Worm (Caenorhabditis elegans) whole organism, early embryonic: ENCODE data around the gene ant-1.1.

Experiments
- B0310.2 ChIP-seq: sonication (generic microtip); optimal IDR thresholded peaks from 2 replicates; lab custom pipeline; 2016; ENCODE audit warnings: mild to moderate bottlenecking, missing genetic modification characterization, missing compliant biosample characterization
- aly-1 ChIP-seq: sonication (generic microtip); optimal IDR thresholded peaks from 2 replicates; lab custom pipeline; 2016; ENCODE audit warnings: missing genetic modification characterization, missing compliant biosample characterization
- ama-1 ChIP-seq: fragments of 150-350 bp; optimal IDR thresholded peaks from 2 replicates; lab custom pipeline; 2014
- ceh-13 ChIP-seq: fragments of 200-800 bp; sonication (Bioruptor generic); optimal IDR thresholded peaks from 2 replicates; lab custom pipeline; 2018; ENCODE audit warnings: mild to moderate bottlenecking, missing genetic modification characterization, missing compliant biosample characterization
- ceh-36 ChIP-seq: sonication (generic microtip); optimal IDR thresholded peaks from 2 replicates; lab custom pipeline; 2016; ENCODE audit warnings: missing genetic modification characterization, inconsistent platforms, missing compliant biosample characterization
- flt-1 ChIP-seq: fragments of 200-800 bp; sonication (Bioruptor generic); IDR thresholded peaks from 2 replicates; pipeline ENCODE4 v1.3.6; 2022; ENCODE audit warnings: missing genetic modification characterization, missing compliant biosample characterization
- hmbx-1 ChIP-seq: sonication (generic microtip); optimal IDR thresholded peaks from 2 replicates; lab custom pipeline; 2016; ENCODE audit warnings: mild to moderate bottlenecking, missing genetic modification characterization, missing compliant biosample characterization
- hmg-4 ChIP-seq: fragments of 200-800 bp; sonication (Bioruptor generic); optimal IDR thresholded peaks from 2 replicates; lab custom pipeline; 2018; ENCODE audit warnings: mild to moderate bottlenecking, missing genetic modification characterization, missing compliant biosample characterization
- scrt-1 ChIP-seq: fragments of 200-800 bp; sonication (Bioruptor generic); IDR thresholded peaks from 2 replicates; pipeline ENCODE4 v1.3.6; 2022; ENCODE audit warnings: missing genetic modification characterization, missing compliant biosample characterization
- tbx-37 ChIP-seq: fragments of 200-800 bp; sonication (Bioruptor generic); conservative IDR thresholded peaks from 2 replicates; pipeline ENCODE4 v1.3.6; 2022; ENCODE audit warnings: missing genetic modification reagents, missing genetic modification characterization, missing compliant biosample characterization
- tra-4 ChIP-seq: sonication (generic microtip); optimal IDR thresholded peaks from 2 replicates; lab custom pipeline; 2017; ENCODE audit warnings: missing genetic modification characterization, missing compliant biosample characterization

ce11 chrIII:13503379-13503778, 40.4 kb downstream of the ant-1.1 start, which contains the start of gene T28A8.4:
- TF ChIP-seq ama-1 (lab: Kevin White, UChicago), result no peak
- TF ChIP-seq tra-4 (tag; lab: Kevin White, UChicago), result no peak
- no peak for TF ChIP-seq scrt-1 (GFP tag; lab: Robert Waterston, UW)
- no peak for TF ChIP-seq hmbx-1 (tag; lab: Kevin White, UChicago)
- no peak for TF ChIP-seq ceh-36
- TF ChIP-seq ceh-13 (GFP tag; lab: Kevin White, UChicago), result no peak
- no peak for TF ChIP-seq aly-1 (tag; lab: Kevin White, UChicago)
- no peak for TF ChIP-seq tbx-37
- TF ChIP-seq flt-1 (GFP tag; lab: Robert Waterston, UW), result no peak
- no peak for TF ChIP-seq hmg-4 (GFP tag; lab: Kevin White, UChicago)
- no peak for TF ChIP-seq B0310.2
